Fruit fly (Drosophila melanogaster): ENCODE measurements around the gene CG42359.

The CG42359 gene

dm6 chr3R:19118505-19119138, 43.5 kb downstream of the CG42359 start (continued):
- TF ChIP-seq CG11093 (GFP tag; IDR thresholded peaks at IDR 0.05): no peak
- no peak for TF ChIP-seq CG18011 (GFP tag; optimal IDR thresholded peaks at IDR 0.05)
- no peak for TF ChIP-seq yki (optimal IDR thresholded peaks at IDR 0.05)
- TF ChIP-seq Kr (GFP tag; optimal IDR thresholded peaks at IDR 0.05): no peak
- TF ChIP-seq CG17359 (tag; optimal IDR thresholded peaks at IDR 0.05): peak; percentile 21
- no peak for TF ChIP-seq Dp (GFP tag; optimal IDR thresholded peaks at IDR 0.05)
- no peak for TF ChIP-seq ham (GFP tag; IDR thresholded peaks at IDR 0.05)
- peak; percentile 10 for TF ChIP-seq tio (GFP tag; optimal IDR thresholded peaks at IDR 0.05)
- no peak for TF ChIP-seq CG8281 (tag; optimal IDR thresholded peaks at IDR 0.05)
- TF ChIP-seq odd (GFP tag; optimal IDR thresholded peaks at IDR 0.05): no peak
- TF ChIP-seq sqz (GFP tag; optimal IDR thresholded peaks at IDR 0.05): no peak
- no peak for TF ChIP-seq CG8290 (GFP tag; optimal IDR thresholded peaks at IDR 0.05)
- no peak for TF ChIP-seq CG8290 (tag; optimal IDR thresholded peaks at IDR 0.05)
- TF ChIP-seq cad (GFP tag; optimal IDR thresholded peaks at IDR 0.05): no peak
- TF ChIP-seq Dll (GFP tag; IDR thresholded peaks at IDR 0.05; ENCODE audit: partially characterized antibody): no peak
- TF ChIP-seq dm (GFP tag; optimal IDR thresholded peaks at IDR 0.05): no peak
- TF ChIP-seq nerfin-2 (GFP tag; IDR thresholded peaks at IDR 0.05; ENCODE audit: partially characterized antibody): no peak
- no peak; the same call in 1 of the 2 replicates for TF ChIP-seq CG11247 (GFP tag; IDR thresholded peaks at IDR 0.05)
- TF ChIP-seq twi (tag; optimal IDR thresholded peaks at IDR 0.05): peak; percentile 29
- peak; percentile 56; the same call in 1 of the 2 replicates for TF ChIP-seq CG14667 (GFP tag; IDR thresholded peaks at IDR 0.05)
- TF ChIP-seq ems (GFP tag; optimal IDR thresholded peaks at IDR 0.05): no peak
- no peak for TF ChIP-seq CG31365 (tag; optimal IDR thresholded peaks at IDR 0.05)
- peak; percentile 49; the same call in 1 of the 3 replicates for TF ChIP-seq dysf (GFP tag; IDR thresholded peaks at IDR 0.05)
- no peak for TF ChIP-seq CG10209 (GFP tag; optimal IDR thresholded peaks at IDR 0.05)
- no peak for TF ChIP-seq HLH54F (GFP tag; optimal IDR thresholded peaks at IDR 0.05)
- no peak for TF ChIP-seq CG3163 (GFP tag; optimal IDR thresholded peaks at IDR 0.05)
- no peak for TF ChIP-seq Sox100B (GFP tag; optimal IDR thresholded peaks at IDR 0.05)
- no peak for TF ChIP-seq CG43689 (GFP tag; IDR thresholded peaks at IDR 0.05)
- TF ChIP-seq CG17802 (tag; optimal IDR thresholded peaks at IDR 0.05): no peak
- peak; percentile 10 for TF ChIP-seq ewg (GFP tag; optimal IDR thresholded peaks at IDR 0.05)
- TF ChIP-seq crc (GFP tag; optimal IDR thresholded peaks at IDR 0.05): no peak
- no peak for TF ChIP-seq CG12659 (GFP tag; optimal IDR thresholded peaks at IDR 0.05)
- no peak for TF ChIP-seq CG17568 (GFP tag; optimal IDR thresholded peaks at IDR 0.05)
- TF ChIP-seq klu (GFP tag; IDR thresholded peaks at IDR 0.05): no peak
- TF ChIP-seq CG32767 (GFP tag; IDR thresholded peaks at IDR 0.05): no peak
- no peak for TF ChIP-seq CG12942 (GFP tag; optimal IDR thresholded peaks at IDR 0.05)
- TF ChIP-seq CG1647 (GFP tag; optimal IDR thresholded peaks at IDR 0.05): peak; percentile 12
- TF ChIP-seq CG11696 (GFP tag; IDR thresholded peaks at IDR 0.05): no peak
- TF ChIP-seq unc-4 (GFP tag; IDR thresholded peaks at IDR 0.05; ENCODE audit: partially characterized antibody): no peak
- no peak for TF ChIP-seq HLHmδ (GFP tag; optimal IDR thresholded peaks at IDR 0.05)
- TF ChIP-seq Adf1 (GFP tag; IDR thresholded peaks at IDR 0.05): no peak
- TF ChIP-seq trh (GFP tag; optimal IDR thresholded peaks at IDR 0.05): no peak
- TF ChIP-seq kah (GFP tag; optimal IDR thresholded peaks at IDR 0.05): no peak
- TF ChIP-seq Stat92E (GFP tag; optimal IDR thresholded peaks at IDR 0.05): no peak
- no peak for TF ChIP-seq HHEX (GFP tag; optimal IDR thresholded peaks at IDR 0.05)
- TF ChIP-seq vvl (GFP tag; IDR thresholded peaks at IDR 0.05): peak; percentile 53; the same call in 1 of the 2 replicates
- no peak for TF ChIP-seq zen2 (GFP tag; IDR thresholded peaks at IDR 0.05; ENCODE audit: partially characterized antibody)
- peak; percentile 22 for TF ChIP-seq fd96Cb (tag; optimal IDR thresholded peaks at IDR 0.05)
- TF ChIP-seq CG10543 (GFP tag; optimal IDR thresholded peaks at IDR 0.05): no peak
- 0 out of 2 replicates have a peak, but pooled peaks have one; percentile 10 for TF ChIP-seq E2f1 (GFP tag; IDR thresholded peaks at IDR 0.05)
- no peak for TF ChIP-seq jigr1 (GFP tag; IDR thresholded peaks at IDR 0.05)
